Fruit fly (Drosophila melanogaster): ENCODE data around the gene CG13484.

- TF ChIP-seq Myc (optimal IDR thresholded peaks at IDR 0.05) (no peak), psq (optimal IDR thresholded peaks at IDR 0.05) (no peak), insv (optimal IDR thresholded peaks at IDR 0.05) (no peak), h (optimal IDR thresholded peaks at IDR 0.05) (no peak)
Measured at dm6 chr3L:14059266-14059974, 6.5 kb upstream of the CG13484 start.
